Worm (Caenorhabditis elegans) whole organism, L1 larva: ENCODE measurements around the gene C06E2.1.

Experiments used
- C16A3.4 ChIP-seq: fragments of 150-350 bp; optimal IDR thresholded peaks from 2 replicates; lab custom pipeline; 2014; ENCODE audit warnings: missing biosample characterization, missing genetic modification characterization
- C34B4.2 ChIP-seq: sonication (generic microtip); optimal IDR thresholded peaks from 2 replicates; lab custom pipeline; 2017; ENCODE audit warnings: mild to moderate bottlenecking, missing genetic modification characterization, missing compliant biosample characterization
- F16B12.6 ChIP-seq: fragments of 150-350 bp; optimal IDR thresholded peaks from 2 replicates; lab custom pipeline; 2014; ENCODE audit warnings: missing biosample characterization, missing genetic modification characterization
- aha-1 ChIP-seq: fragments of 150-350 bp; optimal IDR thresholded peaks from 2 replicates; lab custom pipeline; 2014; ENCODE audit warnings: missing biosample characterization, missing genetic modification characterization
- ces-1 ChIP-seq: fragments of 150-350 bp; optimal IDR thresholded peaks from 2 replicates; lab custom pipeline; 2014; ENCODE audit warnings: missing biosample characterization, missing genetic modification reagents, missing genetic modification characterization
- dsc-1 ChIP-seq: sonication (generic microtip); optimal IDR thresholded peaks from 2 replicates; lab custom pipeline; 2016; ENCODE audit warnings: mild to moderate bottlenecking, missing genetic modification characterization, missing compliant biosample characterization
- efl-3 ChIP-seq: fragments of 200-800 bp; sonication (Bioruptor generic); optimal IDR thresholded peaks from 2 replicates; lab custom pipeline; 2018; ENCODE audit warnings: mild to moderate bottlenecking, missing genetic modification characterization, missing compliant biosample characterization
- egl-27 ChIP-seq, 2 experiments: fragments of 150-350 bp in 1 of 2; sonication (generic microtip); optimal IDR thresholded peaks; 3 replicates each; lab custom pipeline; 2017 to 2018; ENCODE audit warnings: missing biosample characterization in 2 of 2, missing genetic modification characterization in 2 of 2, missing genetic modification reagents in 2 of 2
- elt-2 ChIP-seq: sonication (generic microtip); optimal IDR thresholded peaks from 2 replicates; lab custom pipeline; 2016; ENCODE audit warnings: missing genetic modification characterization, mild to moderate bottlenecking, inconsistent platforms, missing compliant biosample characterization, missing genetic modification reagents
- elt-3 ChIP-seq, 6 experiments: fragments of 150-350 bp in 1 of 6; sonication (generic microtip); optimal IDR thresholded peaks; 2 replicates each; lab custom pipeline; 2017 to 2018; ENCODE audit warnings: missing biosample characterization in 6 of 6, missing genetic modification characterization in 6 of 6, inconsistent platforms in 1 of 6
- ets-5 ChIP-seq: fragments of 200-800 bp; sonication (Bioruptor generic); IDR thresholded peaks from 2 replicates; pipeline ENCODE4 v1.3.6; 2022; ENCODE audit warnings: missing genetic modification characterization, missing compliant biosample characterization
- fkh-10 ChIP-seq: sonication (generic microtip); optimal IDR thresholded peaks from 2 replicates; lab custom pipeline; 2017; ENCODE audit warnings: missing biosample characterization, missing genetic modification reagents, missing genetic modification characterization
- fos-1 ChIP-seq: fragments of 150-350 bp; optimal IDR thresholded peaks from 2 replicates; lab custom pipeline; 2014; ENCODE audit warnings: missing biosample characterization, missing genetic modification characterization
- isw-1 ChIP-seq: fragments of 200-800 bp; sonication (Bioruptor generic); IDR thresholded peaks from 2 replicates; pipeline ENCODE4 v1.3.6; 2022; ENCODE audit warnings: missing genetic modification characterization, missing compliant biosample characterization
- jun-1 ChIP-seq: fragments of 150-350 bp; optimal IDR thresholded peaks from 2 replicates; lab custom pipeline; 2014; ENCODE audit warnings: missing biosample characterization, missing genetic modification reagents, missing genetic modification characterization
- lin-14 ChIP-seq: fragments of 200-800 bp; sonication (Bioruptor generic); optimal IDR thresholded peaks from 2 replicates; lab custom pipeline; 2018; ENCODE audit warnings: mild to moderate bottlenecking, missing genetic modification characterization, moderate library complexity, missing compliant biosample characterization
- lin-15B ChIP-seq: fragments of 150-350 bp; sonication (generic microtip); optimal IDR thresholded peaks from 3 replicates; lab custom pipeline; 2014; ENCODE audit warnings: missing biosample characterization, missing genetic modification characterization
- lin-35 ChIP-seq, 2 experiments: fragments of 150-350 bp; optimal IDR thresholded peaks; 2 replicates each; lab custom pipeline; 2014; ENCODE audit warnings: missing biosample characterization in 2 of 2, missing genetic modification characterization in 2 of 2, missing genetic modification reagents in 2 of 2
- lin-39 ChIP-seq: fragments of 150-350 bp; optimal IDR thresholded peaks from 2 replicates; lab custom pipeline; 2014; ENCODE audit warnings: missing biosample characterization, missing genetic modification reagents, missing genetic modification characterization
- mab-9 ChIP-seq: fragments of 200-800 bp; sonication (Bioruptor generic); IDR thresholded peaks from 2 replicates; pipeline ENCODE4 v1.3.6; 2022; ENCODE audit warnings: missing genetic modification reagents, missing genetic modification characterization, missing compliant biosample characterization
- mdl-1 ChIP-seq, 2 experiments: fragments of 150-350 bp; optimal IDR thresholded peaks; 2 replicates each; lab custom pipeline; 2014 to 2017; ENCODE audit warnings: missing biosample characterization in 2 of 2, missing genetic modification characterization in 2 of 2, inconsistent platforms in 1 of 2
- nhr-11 ChIP-seq: fragments of 150-350 bp; optimal IDR thresholded peaks from 2 replicates; lab custom pipeline; 2014; ENCODE audit warnings: missing biosample characterization, missing genetic modification characterization
- nhr-19 ChIP-seq: fragments of 200-800 bp; sonication (Bioruptor generic); conservative IDR thresholded peaks from 2 replicates; pipeline ENCODE4 v1.3.6; 2022; ENCODE audit warnings: missing genetic modification characterization, missing compliant biosample characterization
- nhr-237 ChIP-seq: fragments of 150-350 bp; optimal IDR thresholded peaks from 2 replicates; lab custom pipeline; 2014; ENCODE audit warnings: missing biosample characterization, missing genetic modification characterization
- nhr-28 ChIP-seq: fragments of 150-350 bp; optimal IDR thresholded peaks from 2 replicates; lab custom pipeline; 2014; ENCODE audit warnings: missing biosample characterization, missing genetic modification characterization
- nhr-71 ChIP-seq: sonication (generic microtip); optimal IDR thresholded peaks from 2 replicates; lab custom pipeline; 2016; ENCODE audit warnings: mild to moderate bottlenecking, missing genetic modification characterization, moderate library complexity, missing compliant biosample characterization
- nhr-85 ChIP-seq: sonication (generic microtip); peaks from one replicate; lab custom pipeline; 2016; ENCODE audit warnings: missing genetic modification characterization, inconsistent platforms, missing compliant biosample characterization
- nhr-90 ChIP-seq: sonication (generic microtip); optimal IDR thresholded peaks from 2 replicates; lab custom pipeline; 2016; ENCODE audit warnings: mild to moderate bottlenecking, missing genetic modification characterization, missing compliant biosample characterization; ENCODE audit not compliant: poor library complexity
- pax-3 ChIP-seq: fragments of 200-800 bp; sonication (Bioruptor generic); optimal IDR thresholded peaks from 2 replicates; lab custom pipeline; 2018; ENCODE audit warnings: mild to moderate bottlenecking, missing genetic modification characterization, moderate library complexity, missing compliant biosample characterization
- pqm-1 ChIP-seq: sonication (generic microtip); optimal IDR thresholded peaks from 3 replicates; lab custom pipeline; 2017; ENCODE audit warnings: missing biosample characterization, missing genetic modification characterization
- snu-23 ChIP-seq: sonication (generic microtip); optimal IDR thresholded peaks from 2 replicates; lab custom pipeline; 2016; ENCODE audit warnings: missing genetic modification characterization, missing compliant biosample characterization
- sox-4 ChIP-seq: sonication (generic microtip); optimal IDR thresholded peaks from 2 replicates; lab custom pipeline; 2016; ENCODE audit warnings: missing genetic modification characterization, missing compliant biosample characterization
- swsn-7 ChIP-seq: sonication (generic microtip); optimal IDR thresholded peaks from 2 replicates; lab custom pipeline; 2016; ENCODE audit warnings: missing genetic modification characterization, missing compliant biosample characterization
- unc-98 ChIP-seq: fragments of 200-800 bp; sonication (Bioruptor generic); IDR thresholded peaks from 2 replicates; pipeline ENCODE4 v1.3.6; 2022; ENCODE audit warnings: missing genetic modification characterization, missing compliant biosample characterization
- vab-15 ChIP-seq: sonication (generic microtip); optimal IDR thresholded peaks from 2 replicates; lab custom pipeline; 2017; ENCODE audit warnings: missing genotype, mild to moderate bottlenecking, missing genetic modification characterization, missing compliant biosample characterization
- ztf-4 ChIP-seq: fragments of 150-350 bp; optimal IDR thresholded peaks from 2 replicates; lab custom pipeline; 2014; ENCODE audit warnings: missing biosample characterization, missing genetic modification characterization

C06E2.1 gene

DNA sequence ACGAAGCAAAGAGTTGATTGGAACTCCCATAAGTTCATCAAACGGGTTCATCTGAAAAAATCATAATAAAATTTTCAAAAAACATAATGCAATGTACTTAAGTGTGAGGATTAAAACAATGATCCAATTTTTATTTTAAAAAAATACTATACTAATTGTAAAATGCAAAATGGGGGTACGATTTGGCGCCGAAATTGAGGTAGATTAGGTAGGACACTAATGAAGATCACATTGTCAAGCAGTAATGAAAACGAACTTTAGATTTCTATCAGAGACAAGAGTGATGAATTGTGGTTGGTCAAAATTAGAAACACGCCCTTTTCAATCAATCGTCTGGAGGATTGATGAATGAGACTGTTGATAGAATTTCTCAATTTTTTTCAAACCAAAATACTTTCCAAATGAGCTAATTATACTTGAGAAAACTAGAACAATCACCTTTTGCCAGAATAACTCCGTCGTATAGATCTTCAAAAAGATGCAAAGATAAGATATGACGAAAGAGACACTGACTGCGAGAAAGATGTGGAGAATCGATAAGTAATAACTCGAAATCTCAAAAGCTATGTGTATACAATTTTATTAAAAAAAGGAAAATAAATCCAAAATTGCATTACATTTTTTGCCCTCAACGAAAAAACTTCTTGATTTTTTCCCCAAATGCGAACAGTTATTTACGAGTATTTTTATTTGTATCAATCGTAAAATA, 16.6 kb downstream of the C06E2.1 start, which contains the start of gene C06E2.5:
C06E2.5 (minus strand) TSS at position 51 of the 709 bp plus-strand sequence.
- TF ChIP-seq pqm-1 (tag; lab: Kevin White, UChicago) (no peak), aha-1 (tag; lab: Kevin White, UChicago) (no peak), swsn-7 (tag; lab: Kevin White, UChicago) (no peak), nhr-19 (GFP tag; lab: Robert Waterston, UW) (no peak), C16A3.4 (no peak), nhr-85 (tag; lab: Kevin White, UChicago) (peak; percentile 80), isw-1 (GFP tag; lab: Robert Waterston, UW) (no peak), lin-14 (peak; percentile 33), lin-15B (tag; lab: Kevin White, UChicago) (no peak)
- TF ChIP-seq, all 84 proteins: peak for 2

DNA sequence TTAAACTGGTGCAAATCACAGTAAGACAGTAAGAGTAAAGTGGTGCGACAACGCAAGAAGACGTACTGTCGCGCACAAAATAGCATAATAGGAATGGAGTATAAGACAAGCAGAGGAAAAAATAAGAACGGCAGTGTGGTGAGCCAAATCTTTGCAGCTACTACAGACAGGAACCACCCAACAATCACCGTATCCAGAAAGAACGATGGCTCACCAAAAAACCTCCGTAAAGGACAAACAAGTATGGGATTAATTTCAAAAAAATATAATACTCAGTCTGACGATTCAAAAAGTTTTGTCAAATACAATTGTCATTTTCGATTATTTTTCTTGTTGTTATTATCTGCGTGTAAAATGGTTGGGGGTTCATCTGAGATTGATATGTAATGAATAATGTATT, 20.2 kb downstream of the C06E2.1 start:
- no peak for TF ChIP-seq mab-9 (GFP tag; lab: Robert Waterston, UW)
- no peak for TF ChIP-seq fkh-10 (GFP tag; lab: Kevin White, UChicago)
- TF ChIP-seq elt-3 (tag; optimal IDR thresholded peaks at IDR 0.05; lab: Kevin White, UChicago): no peak
- no peak for TF ChIP-seq C16A3.4
- TF ChIP-seq dsc-1 (tag; lab: Kevin White, UChicago): no peak
- no peak for TF ChIP-seq F16B12.6
- no peak for TF ChIP-seq ces-1 (GFP tag; lab: Kevin White, UChicago)
- TF ChIP-seq nhr-237: no peak

DNA sequence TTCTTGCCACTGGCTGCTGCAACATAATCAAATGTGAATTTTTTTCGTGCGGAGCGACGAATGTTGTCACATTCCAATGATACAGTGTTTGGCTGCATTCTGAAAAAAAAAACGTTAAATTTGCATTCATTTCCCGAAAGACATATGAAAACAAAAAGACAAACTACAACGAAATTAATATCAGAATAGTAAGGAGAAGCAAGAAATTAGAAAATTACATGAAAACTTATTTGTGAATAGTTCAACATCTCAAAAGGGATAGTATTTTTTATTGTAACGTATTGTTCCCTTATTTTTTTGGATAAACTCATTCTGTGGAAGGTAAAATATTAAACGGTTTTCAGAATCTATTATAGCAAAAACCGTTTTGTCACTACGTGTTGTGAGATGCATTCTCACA, 21.1 kb downstream of the C06E2.1 start, which contains the start of gene sprp-4:
sprp-4 (minus strand) TSS at position 101 of the 400 bp plus-strand sequence.
- TF ChIP-seq C16A3.4: no peak
- TF ChIP-seq fkh-10 (GFP tag; lab: Kevin White, UChicago): no peak
- TF ChIP-seq nhr-71 (tag; lab: Kevin White, UChicago): no peak
- no peak for TF ChIP-seq jun-1
- TF ChIP-seq sox-4 (tag; lab: Kevin White, UChicago): no peak
- no peak for TF ChIP-seq nhr-90 (tag; lab: Kevin White, UChicago)
- TF ChIP-seq C34B4.2 (tag; lab: Kevin White, UChicago): no peak
- no peak for TF ChIP-seq swsn-7 (tag; lab: Kevin White, UChicago)
- no peak for TF ChIP-seq fos-1 (tag; lab: Kevin White, UChicago)
- TF ChIP-seq egl-27 (tag; optimal IDR thresholded peaks at IDR 0.05; lab: Kevin White, UChicago): no peak
- TF ChIP-seq unc-98: no peak
- TF ChIP-seq, all 84 proteins: peak for 0

DNA sequence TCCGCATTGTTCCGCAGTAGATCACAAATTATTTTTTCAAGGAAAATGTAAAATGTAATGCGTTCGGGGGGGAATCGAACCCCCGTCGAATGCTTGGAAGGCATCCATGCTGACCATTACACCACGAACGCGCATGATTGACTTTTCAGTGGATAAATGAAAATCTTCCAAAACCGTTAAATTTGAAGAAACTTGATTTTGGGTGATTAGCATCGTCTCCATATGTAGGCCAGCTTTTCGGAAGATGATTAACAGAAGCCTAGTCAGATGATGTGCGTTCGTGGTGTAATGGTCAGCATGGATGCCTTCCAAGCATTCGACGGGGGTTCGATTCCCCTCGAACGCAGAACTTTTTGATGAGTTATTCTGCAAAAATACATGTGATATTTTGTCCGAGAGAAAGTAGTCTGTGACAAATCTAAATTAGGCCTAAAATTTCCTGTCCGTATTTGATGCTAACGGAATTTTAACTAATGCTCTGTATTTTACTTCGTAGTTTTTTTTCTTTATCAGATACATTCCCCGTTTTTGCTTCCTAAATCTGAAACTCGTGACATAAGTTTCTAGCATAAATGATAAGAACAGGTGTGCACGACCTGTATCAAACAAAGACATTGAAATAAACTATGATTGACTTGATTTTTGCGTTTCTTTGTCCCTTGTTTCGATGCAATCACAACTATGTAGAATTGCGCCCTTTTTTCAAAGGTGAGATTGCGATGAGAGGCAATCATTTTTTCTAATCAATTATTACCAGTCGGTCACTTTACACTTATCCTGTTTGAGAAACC, 28.0 kb downstream of the C06E2.1 start, which contains the start of gene C28G1.10:
C28G1.10 (plus strand) TSS at position 676 of the 791 bp plus-strand sequence.
- TF ChIP-seq ztf-4 (tag; lab: Kevin White, UChicago) (no peak), lin-39 (tag; lab: Kevin White, UChicago) (no peak), nhr-19 (GFP tag; lab: Robert Waterston, UW) (no peak), nhr-28 (tag; lab: Kevin White, UChicago) (no peak), ets-5 (GFP tag; lab: Robert Waterston, UW) (no peak), mdl-1 (tag; optimal IDR thresholded peaks at IDR 0.05; lab: Kevin White, UChicago) (no peak), lin-35 (GFP tag; optimal IDR thresholded peaks at IDR 0.05; lab: Kevin White, UChicago) (peak in 1 of 2 experiments; percentile 17), elt-2 (tag; lab: Kevin White, UChicago) (peak; percentile 76)

DNA sequence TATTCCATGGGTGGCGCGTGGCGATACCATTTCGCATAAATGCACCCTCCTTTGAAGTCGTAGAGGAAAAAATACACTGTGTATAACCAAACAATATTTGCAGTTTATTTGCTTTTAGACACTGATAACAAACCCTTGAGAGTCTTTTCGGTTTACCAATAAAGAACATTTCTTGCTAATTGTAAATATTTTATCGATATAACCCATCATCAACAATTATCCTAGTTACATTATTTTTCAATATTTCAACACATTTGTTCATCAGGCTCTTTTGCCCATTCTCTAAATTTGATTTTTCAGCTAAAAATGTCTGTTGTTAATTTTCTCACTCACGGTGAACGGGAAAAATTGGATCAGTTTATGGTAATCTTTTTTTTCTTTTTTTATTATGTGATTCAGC, 30.7 kb downstream of the C06E2.1 start, which contains the start of gene ubc-23:
ubc-23 (plus strand) TSS at position 301 of the 400 bp plus-strand sequence.
- no peak for TF ChIP-seq nhr-19 (GFP tag; lab: Robert Waterston, UW)
- TF ChIP-seq elt-3 (tag; optimal IDR thresholded peaks at IDR 0.05; lab: Kevin White, UChicago): no peak
- no peak for TF ChIP-seq nhr-11 (tag; lab: Kevin White, UChicago)
- no peak for TF ChIP-seq swsn-7 (tag; lab: Kevin White, UChicago)
- no peak for TF ChIP-seq snu-23 (GFP tag; lab: Kevin White, UChicago)
- TF ChIP-seq egl-27 (tag; optimal IDR thresholded peaks at IDR 0.05; lab: Kevin White, UChicago): no peak
- no peak for TF ChIP-seq dsc-1 (tag; lab: Kevin White, UChicago)
- TF ChIP-seq efl-3: no peak
- TF ChIP-seq pax-3 (tag; lab: Kevin White, UChicago): no peak
- no peak for TF ChIP-seq vab-15 (tag; lab: Kevin White, UChicago)
